Fruit fly (Drosophila melanogaster) whole organism: Measurements from ENCODE around the gene nonA.

Source experiments
- CG8478 ChIP-seq: fragments of >200 bp; optimal IDR thresholded peaks from 2 replicates; lab custom pipeline; 2018; ENCODE audit warnings: inconsistent platforms
- Dll ChIP-seq: fragments of >200 bp; optimal IDR thresholded peaks from 2 replicates; lab custom pipeline; 2017
- EcR ChIP-seq, 2 experiments: fragments of >200 bp; optimal IDR thresholded peaks; 2 replicates each; lab custom pipeline; 2017; ENCODE audit warnings: missing biosample characterization in 2 of 2, missing genetic modification characterization in 2 of 2, missing genetic modification reagents in 2 of 2
- pan ChIP-seq: fragments of >200 bp; optimal IDR thresholded peaks from 2 replicates; lab custom pipeline; 2017

dm6 chrX:16391397-16391796 is 30.0 kb downstream of the nonA start, which contains the start of the genes TH1 and mei-41:
- TF ChIP-seq EcR (GFP tag; optimal IDR thresholded peaks at IDR 0.05; lab: Kevin White, UChicago) (no peak), pan (no peak), Dll (no peak), CG8478 (no peak)
